Fruit fly (Drosophila melanogaster): ENCODE data around the gene CG9164.

dm6 chrX:15401861-15402260 is 16.6 kb upstream of the CG9164 start:
- TF ChIP-seq fkh (GFP tag; optimal IDR thresholded peaks at IDR 0.05) (no peak), Hr4 (GFP tag; optimal IDR thresholded peaks at IDR 0.05) (no peak), CG6276 (GFP tag; optimal IDR thresholded peaks at IDR 0.05) (no peak), topi (GFP tag; optimal IDR thresholded peaks at IDR 0.05) (no peak), lz (GFP tag; optimal IDR thresholded peaks at IDR 0.05) (no peak), svp (GFP tag) (no peak), Eip78C (GFP tag) (no peak), CG10631 (GFP tag; optimal IDR thresholded peaks at IDR 0.05) (no peak), CG10669 (GFP tag; optimal IDR thresholded peaks at IDR 0.05) (no peak), esn (GFP tag; optimal IDR thresholded peaks at IDR 0.05) (no peak)
